Worm (Caenorhabditis elegans) whole organism, early embryonic: Measurements from ENCODE around the gene pmk-3.
A peak's percentile ranks its signal among the peaks of the same experiment; 100 is the strongest.

Source experiments
- B0310.2 ChIP-seq: sonication (generic microtip); optimal IDR thresholded peaks from 2 replicates; lab custom pipeline; 2016; ENCODE audit warnings: mild to moderate bottlenecking, missing genetic modification characterization, missing compliant biosample characterization
- ama-1 ChIP-seq: fragments of 150-350 bp; optimal IDR thresholded peaks from 2 replicates; lab custom pipeline; 2014
- hnd-1 ChIP-seq: sonication (generic microtip); optimal IDR thresholded peaks from 2 replicates; lab custom pipeline; 2016; ENCODE audit warnings: missing genetic modification characterization, missing compliant biosample characterization
- scrt-1 ChIP-seq: fragments of 200-800 bp; sonication (Bioruptor generic); IDR thresholded peaks from 2 replicates; pipeline ENCODE4 v1.3.6; 2022; ENCODE audit warnings: missing genetic modification characterization, missing compliant biosample characterization
- sea-1 ChIP-seq: fragments of 200-800 bp; sonication (Bioruptor generic); conservative IDR thresholded peaks from 2 replicates; pipeline ENCODE4 v1.3.6; 2022; ENCODE audit warnings: missing genetic modification characterization, missing compliant biosample characterization

DNA sequence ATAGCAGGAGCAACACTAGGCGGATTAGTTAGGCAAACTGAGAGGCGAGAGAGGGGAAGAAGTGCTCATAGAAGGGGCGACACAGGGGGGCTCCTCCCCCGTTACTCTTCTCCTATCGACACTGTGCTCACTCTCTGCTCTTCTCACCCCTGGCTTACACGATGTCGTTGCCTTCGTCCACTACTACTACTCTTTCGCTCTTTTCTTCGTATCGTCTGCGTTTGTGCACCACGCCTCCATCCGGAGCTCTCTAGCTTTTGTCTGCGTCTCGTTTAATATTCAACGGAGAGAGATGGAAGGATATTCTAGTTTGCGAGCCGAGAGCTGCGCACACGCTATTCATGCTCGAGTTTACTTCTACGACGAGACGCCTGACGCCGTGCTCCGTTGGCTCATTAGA, 44.3 kb downstream of the pmk-3 start:
- no peak for TF ChIP-seq B0310.2
- TF ChIP-seq sea-1 (GFP tag; lab: Robert Waterston, UW) = peak; percentile 57
- no peak for TF ChIP-seq ama-1 (lab: Kevin White, UChicago)
- TF ChIP-seq hnd-1 = no peak
- no peak for TF ChIP-seq scrt-1 (GFP tag; lab: Robert Waterston, UW)
